Worm (Caenorhabditis elegans) whole organism, L3 larva: Measurements from ENCODE around the gene scl-14.

Experiments
- ZK546.5 ChIP-seq: sonication (generic microtip); optimal IDR thresholded peaks from 2 replicates; lab custom pipeline; 2017; ENCODE audit warnings: missing biosample characterization, missing genetic modification characterization
- aly-2 ChIP-seq: fragments of 150-350 bp; optimal IDR thresholded peaks from 2 replicates; lab custom pipeline; 2014; ENCODE audit warnings: missing biosample characterization, missing genetic modification characterization
- ama-1 ChIP-seq: fragments of 150-350 bp; optimal IDR thresholded peaks from 2 replicates; lab custom pipeline; 2018
- ceh-16 ChIP-seq: sonication (generic microtip); optimal IDR thresholded peaks from 2 replicates; lab custom pipeline; 2017; ENCODE audit warnings: missing biosample characterization, missing genetic modification characterization
- ceh-9 ChIP-seq: sonication (generic microtip); optimal IDR thresholded peaks from 2 replicates; lab custom pipeline; 2018; ENCODE audit warnings: missing biosample characterization, missing genetic modification characterization
- elt-2 ChIP-seq: sonication (generic microtip); optimal IDR thresholded peaks from 2 replicates; lab custom pipeline; 2016; ENCODE audit warnings: missing genetic modification reagents, mild to moderate bottlenecking, missing genetic modification characterization, missing compliant biosample characterization
- eor-1 ChIP-seq, 2 experiments: fragments of 150-350 bp; optimal IDR thresholded peaks; 2 replicates each; lab custom pipeline; 2014 to 2018; ENCODE audit warnings: missing biosample characterization in 2 of 2, missing genetic modification characterization in 2 of 2
- fkh-10 ChIP-seq: sonication (generic microtip); optimal IDR thresholded peaks from 2 replicates; lab custom pipeline; 2017; ENCODE audit warnings: missing biosample characterization, missing genetic modification reagents, missing genetic modification characterization
- fos-1 ChIP-seq: fragments of 150-350 bp; optimal IDR thresholded peaks from 2 replicates; lab custom pipeline; 2014; ENCODE audit warnings: missing biosample characterization, missing genetic modification characterization
- hmg-11 ChIP-seq: sonication (generic microtip); optimal IDR thresholded peaks from 2 replicates; lab custom pipeline; 2016; ENCODE audit warnings: missing genetic modification characterization, missing compliant biosample characterization
- jun-1 ChIP-seq: fragments of 150-350 bp; optimal IDR thresholded peaks from 2 replicates; lab custom pipeline; 2014; ENCODE audit warnings: missing biosample characterization, missing genetic modification reagents, missing genetic modification characterization
- lin-15B ChIP-seq: fragments of 150-350 bp; optimal IDR thresholded peaks from 2 replicates; lab custom pipeline; 2014; ENCODE audit warnings: missing biosample characterization, missing genetic modification characterization
- lsy-12 ChIP-seq: sonication (generic microtip); optimal IDR thresholded peaks from 2 replicates; lab custom pipeline; 2016; ENCODE audit warnings: mild to moderate bottlenecking, missing genetic modification characterization, missing compliant biosample characterization
- mdl-1 ChIP-seq: fragments of 150-350 bp; optimal IDR thresholded peaks from 2 replicates; lab custom pipeline; 2014; ENCODE audit warnings: missing biosample characterization, missing genetic modification characterization
- nfya-1 ChIP-seq: sonication (generic microtip); optimal IDR thresholded peaks from 2 replicates; lab custom pipeline; 2017; ENCODE audit warnings: missing genetic modification characterization, mild to moderate bottlenecking, missing compliant biosample characterization, antibody characterized with exemption, moderate library complexity; ENCODE audit not compliant: insufficient read depth
- nhr-12 ChIP-seq: fragments of 150-350 bp; optimal IDR thresholded peaks from 2 replicates; lab custom pipeline; 2014; ENCODE audit warnings: missing biosample characterization, missing genetic modification characterization
- nhr-23 ChIP-seq: fragments of 150-350 bp; optimal IDR thresholded peaks from 2 replicates; lab custom pipeline; 2014; ENCODE audit warnings: missing biosample characterization, missing genetic modification reagents, missing genetic modification characterization
- nhr-237 ChIP-seq: fragments of 150-350 bp; optimal IDR thresholded peaks from 2 replicates; lab custom pipeline; 2014; ENCODE audit warnings: missing biosample characterization, missing genetic modification characterization
- nhr-25 ChIP-seq: sonication (generic microtip); optimal IDR thresholded peaks from 2 replicates; lab custom pipeline; 2017; ENCODE audit warnings: missing biosample characterization, missing genetic modification characterization
- nhr-28 ChIP-seq: fragments of 150-350 bp; optimal IDR thresholded peaks from 2 replicates; lab custom pipeline; 2014; ENCODE audit warnings: missing biosample characterization, missing genetic modification characterization
- nhr-43 ChIP-seq: sonication (generic microtip); optimal IDR thresholded peaks from 2 replicates; lab custom pipeline; 2016; ENCODE audit warnings: mild to moderate bottlenecking, missing genetic modification characterization, missing compliant biosample characterization; ENCODE audit not compliant: poor library complexity, severe bottlenecking
- nhr-67 ChIP-seq: fragments of 150-350 bp; optimal IDR thresholded peaks from 2 replicates; lab custom pipeline; 2014; ENCODE audit warnings: missing biosample characterization, missing genetic modification characterization
- nhr-76 ChIP-seq: fragments of 150-350 bp; sonication (generic microtip); optimal IDR thresholded peaks from 5 replicates; lab custom pipeline; 2014; ENCODE audit warnings: missing biosample characterization, missing genetic modification characterization
- nhr-77 ChIP-seq: fragments of 150-350 bp; optimal IDR thresholded peaks from 2 replicates; lab custom pipeline; 2014; ENCODE audit warnings: missing biosample characterization, missing genetic modification characterization
- pha-4 ChIP-seq: fragments of 150-350 bp; optimal IDR thresholded peaks from 2 replicates; lab custom pipeline; 2014; ENCODE audit warnings: missing biosample characterization, missing genetic modification reagents, missing genetic modification characterization
- pqm-1 ChIP-seq: fragments of 150-350 bp; optimal IDR thresholded peaks from 2 replicates; lab custom pipeline; 2017; ENCODE audit warnings: missing biosample characterization, missing genetic modification characterization, inconsistent platforms
- sea-2 ChIP-seq: fragments of 150-350 bp; sonication (generic microtip); optimal IDR thresholded peaks from 4 replicates; lab custom pipeline; 2014; ENCODE audit warnings: missing biosample characterization, missing genetic modification reagents, missing genetic modification characterization
- skn-1 ChIP-seq: fragments of 150-350 bp; optimal IDR thresholded peaks from 2 replicates; lab custom pipeline; 2014; ENCODE audit warnings: missing biosample characterization, missing genetic modification characterization
- snpc-4 ChIP-seq: fragments of 150-350 bp; optimal IDR thresholded peaks from 2 replicates; lab custom pipeline; 2014; ENCODE audit warnings: missing biosample characterization, missing genetic modification characterization
- tbx-2 ChIP-seq: sonication (generic microtip); optimal IDR thresholded peaks from 2 replicates; lab custom pipeline; 2016; ENCODE audit warnings: mild to moderate bottlenecking, missing genetic modification characterization, missing compliant biosample characterization
- unc-39 ChIP-seq: sonication (generic microtip); optimal IDR thresholded peaks from 4 replicates; lab custom pipeline; 2017; ENCODE audit warnings: missing biosample characterization, missing genetic modification characterization
- unc-62 ChIP-seq: fragments of 150-350 bp; sonication (generic microtip); optimal IDR thresholded peaks from 4 replicates; lab custom pipeline; 2014; ENCODE audit warnings: missing biosample characterization, missing genetic modification reagents, missing genetic modification characterization
- ztf-11 ChIP-seq: fragments of 150-350 bp; optimal IDR thresholded peaks from 2 replicates; lab custom pipeline; 2014; ENCODE audit warnings: missing biosample characterization, missing genetic modification characterization
- ztf-4 ChIP-seq: fragments of 150-350 bp; optimal IDR thresholded peaks from 2 replicates; lab custom pipeline; 2014; ENCODE audit warnings: missing biosample characterization, missing genetic modification characterization

scl-14 gene

ce11 chrIV:13190075-13190474 lies 24.8 kb downstream of the scl-14 start:
- TF ChIP-seq ama-1 (lab: Kevin White, UChicago) (no peak), fkh-10 (GFP tag; lab: Kevin White, UChicago) (no peak), sea-2 (GFP tag; lab: Kevin White, UChicago) (no peak), mdl-1 (tag; lab: Kevin White, UChicago) (no peak), tbx-2 (tag; lab: Kevin White, UChicago) (no peak), ceh-9 (tag; lab: Kevin White, UChicago) (no peak), unc-39 (tag; lab: Kevin White, UChicago) (no peak), pha-4 (tag; lab: Kevin White, UChicago) (no peak), lsy-12 (tag; lab: Kevin White, UChicago) (no peak), nfya-1 (no peak)
- TF ChIP-seq, all 47 proteins: peak for 0

DNA sequence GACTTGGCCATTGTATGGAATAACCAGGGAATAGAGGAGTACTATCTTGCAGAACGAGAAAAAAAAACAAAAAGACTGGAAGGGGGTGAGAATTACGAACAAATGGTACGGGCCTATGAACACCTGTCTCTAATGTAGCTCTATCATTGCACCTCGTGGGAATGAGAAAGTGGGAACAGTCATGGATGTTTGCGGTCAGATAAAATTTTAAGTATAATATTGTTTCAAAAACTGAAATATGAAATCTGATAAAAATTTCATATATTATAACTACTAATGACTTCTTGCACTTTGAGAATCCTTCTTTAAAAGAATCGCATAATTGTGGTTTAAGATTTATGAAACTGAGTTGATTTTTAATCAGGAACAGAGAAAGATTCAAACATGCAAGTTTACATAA lies 28.0 kb downstream of the scl-14 start, which contains the start of gene F58D2.5:
TSS of gene F58D2.5 (minus strand) at position 101 of the 400 bp plus-strand sequence.
- TF ChIP-seq fkh-10 (GFP tag; lab: Kevin White, UChicago) = no peak
- no peak for TF ChIP-seq skn-1 (tag; lab: Kevin White, UChicago)
- no peak for TF ChIP-seq aly-2
- TF ChIP-seq ztf-4 (tag; lab: Kevin White, UChicago) = no peak
- no peak for TF ChIP-seq nhr-67 (tag; lab: Kevin White, UChicago)
- no peak for TF ChIP-seq pha-4 (tag; lab: Kevin White, UChicago)
- TF ChIP-seq eor-1 (tag; optimal IDR thresholded peaks at IDR 0.05; lab: Kevin White, UChicago) = no peak
- no peak for TF ChIP-seq lsy-12 (tag; lab: Kevin White, UChicago)
- no peak for TF ChIP-seq nhr-25 (tag; lab: Kevin White, UChicago)
- no peak for TF ChIP-seq ztf-11 (tag; lab: Kevin White, UChicago)
- no peak for TF ChIP-seq mdl-1 (tag; lab: Kevin White, UChicago)
- no peak for TF ChIP-seq elt-2 (tag; lab: Kevin White, UChicago)
- no peak for TF ChIP-seq unc-39 (tag; lab: Kevin White, UChicago)
- no peak for TF ChIP-seq hmg-11 (tag; lab: Kevin White, UChicago)
- TF ChIP-seq nhr-77 (tag; lab: Kevin White, UChicago) = no peak

ce11 chrIV:13197282-13197681 lies 32.0 kb downstream of the scl-14 start, which contains the start of gene C48D1.1:
Gene C48D1.1, minus strand, starts transcription at chrIV:13197382.
- TF ChIP-seq ceh-9 (tag; lab: Kevin White, UChicago) = no peak
- no peak for TF ChIP-seq nhr-28 (tag; lab: Kevin White, UChicago)
- TF ChIP-seq ztf-4 (tag; lab: Kevin White, UChicago) = no peak
- TF ChIP-seq ztf-11 (tag; lab: Kevin White, UChicago) = no peak

DNA sequence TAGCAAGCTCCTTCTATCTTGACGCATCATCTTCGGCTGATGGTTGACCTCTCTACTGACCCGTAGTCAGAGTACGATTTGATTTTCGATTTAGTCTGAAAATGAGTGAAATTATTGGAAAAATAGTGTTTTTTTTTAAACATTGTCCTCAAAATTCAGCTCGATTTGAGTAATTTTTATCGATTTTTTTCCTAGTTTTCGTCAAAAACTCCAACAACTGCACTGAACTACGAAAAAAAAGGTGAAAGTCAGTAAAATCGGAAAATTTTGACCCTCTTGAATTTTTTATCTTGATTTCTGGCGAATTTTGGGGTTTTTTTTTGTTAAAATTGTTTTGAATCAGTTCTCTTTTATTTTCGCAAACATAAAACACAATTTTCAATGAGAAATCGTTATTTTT lies 38.8 kb downstream of the scl-14 start, which contains the start of gene ced-3:
TSS of gene ced-3 (minus strand) at position 101 of the 400 bp plus-strand sequence.
- TF ChIP-seq jun-1 (tag; lab: Kevin White, UChicago) (no peak), nhr-76 (tag; lab: Kevin White, UChicago) (no peak), tbx-2 (tag; lab: Kevin White, UChicago) (no peak), skn-1 (tag; lab: Kevin White, UChicago) (no peak), ztf-4 (tag; lab: Kevin White, UChicago) (no peak), ZK546.5 (no peak), pqm-1 (no peak), snpc-4 (tag; lab: Kevin White, UChicago) (no peak), ama-1 (lab: Kevin White, UChicago) (no peak), nhr-237 (no peak), nhr-23 (tag; lab: Kevin White, UChicago) (no peak), eor-1 (tag; optimal IDR thresholded peaks at IDR 0.05; lab: Kevin White, UChicago) (no peak), nhr-28 (tag; lab: Kevin White, UChicago) (no peak), nhr-43 (no peak), fkh-10 (GFP tag; lab: Kevin White, UChicago) (no peak), nhr-12 (tag; lab: Kevin White, UChicago) (no peak), unc-62 (no peak), fos-1 (tag; lab: Kevin White, UChicago) (no peak), ceh-16 (tag; lab: Kevin White, UChicago) (no peak), lsy-12 (tag; lab: Kevin White, UChicago) (no peak)

DNA sequence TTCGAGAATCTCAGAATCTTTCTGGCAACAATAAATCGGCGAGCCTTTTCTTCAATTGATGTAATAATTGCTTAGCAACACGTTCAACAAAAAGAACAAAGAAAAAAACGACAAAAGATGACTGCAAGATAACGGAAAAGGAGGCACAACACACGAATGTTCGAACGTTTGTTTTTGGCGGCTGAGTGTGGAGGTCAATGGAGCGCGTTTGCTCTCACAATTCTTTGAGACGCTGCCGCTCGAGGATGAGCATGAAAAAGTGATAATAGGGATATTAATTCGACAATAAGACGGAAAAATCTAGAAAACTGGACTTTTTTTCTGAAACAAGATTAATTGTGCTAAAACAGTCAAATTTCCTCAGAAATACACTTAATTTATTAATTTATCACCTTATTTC lies 40.6 kb downstream of the scl-14 start:
- peak; percentile 49 for TF ChIP-seq nfya-1
- no peak for TF ChIP-seq snpc-4 (tag; lab: Kevin White, UChicago)
- TF ChIP-seq unc-62 = no peak
- TF ChIP-seq nhr-28 (tag; lab: Kevin White, UChicago) = no peak
- peak; percentile 34 for TF ChIP-seq elt-2 (tag; lab: Kevin White, UChicago)
- no peak for TF ChIP-seq nhr-77 (tag; lab: Kevin White, UChicago)
- no peak for TF ChIP-seq jun-1 (tag; lab: Kevin White, UChicago)
- peak; percentile 51 for TF ChIP-seq lin-15B (tag; lab: Kevin White, UChicago)
- peak; percentile 7 for TF ChIP-seq pqm-1
- no peak for TF ChIP-seq ceh-9 (tag; lab: Kevin White, UChicago)
